Fruit fly (Drosophila melanogaster) whole organism, adult: ENCODE results near the gene ATPsynCF6L.

Experiments
- CG11617 ChIP-seq: fragments of 200-800 bp; sonication (Bioruptor generic); optimal IDR thresholded peaks from 2 replicates; lab custom pipeline; 2017; ENCODE audit warnings: mild to moderate bottlenecking, missing biosample characterization, missing genetic modification reagents, missing genetic modification characterization
- cic ChIP-seq: fragments of 200-800 bp; sonication (Bioruptor generic); optimal IDR thresholded peaks from 2 replicates; lab custom pipeline; 2017; ENCODE audit warnings: missing biosample characterization, mild to moderate bottlenecking, missing genetic modification characterization, moderate library complexity
- ovo ChIP-seq: fragments of 200-800 bp; sonication (Bioruptor generic); optimal IDR thresholded peaks from 2 replicates; lab custom pipeline; 2016; ENCODE audit warnings: missing biosample characterization, missing genetic modification characterization
- tj ChIP-seq: fragments of 200-800 bp; sonication (Bioruptor generic); optimal IDR thresholded peaks from 3 replicates; lab custom pipeline; 2017; ENCODE audit warnings: missing biosample characterization, mild to moderate bottlenecking, missing genetic modification characterization, moderate library complexity
- toe ChIP-seq: fragments of 200-800 bp; sonication (Bioruptor generic); optimal IDR thresholded peaks from 2 replicates; lab custom pipeline; 2016; ENCODE audit warnings: missing biosample characterization, missing genetic modification characterization

DNA sequence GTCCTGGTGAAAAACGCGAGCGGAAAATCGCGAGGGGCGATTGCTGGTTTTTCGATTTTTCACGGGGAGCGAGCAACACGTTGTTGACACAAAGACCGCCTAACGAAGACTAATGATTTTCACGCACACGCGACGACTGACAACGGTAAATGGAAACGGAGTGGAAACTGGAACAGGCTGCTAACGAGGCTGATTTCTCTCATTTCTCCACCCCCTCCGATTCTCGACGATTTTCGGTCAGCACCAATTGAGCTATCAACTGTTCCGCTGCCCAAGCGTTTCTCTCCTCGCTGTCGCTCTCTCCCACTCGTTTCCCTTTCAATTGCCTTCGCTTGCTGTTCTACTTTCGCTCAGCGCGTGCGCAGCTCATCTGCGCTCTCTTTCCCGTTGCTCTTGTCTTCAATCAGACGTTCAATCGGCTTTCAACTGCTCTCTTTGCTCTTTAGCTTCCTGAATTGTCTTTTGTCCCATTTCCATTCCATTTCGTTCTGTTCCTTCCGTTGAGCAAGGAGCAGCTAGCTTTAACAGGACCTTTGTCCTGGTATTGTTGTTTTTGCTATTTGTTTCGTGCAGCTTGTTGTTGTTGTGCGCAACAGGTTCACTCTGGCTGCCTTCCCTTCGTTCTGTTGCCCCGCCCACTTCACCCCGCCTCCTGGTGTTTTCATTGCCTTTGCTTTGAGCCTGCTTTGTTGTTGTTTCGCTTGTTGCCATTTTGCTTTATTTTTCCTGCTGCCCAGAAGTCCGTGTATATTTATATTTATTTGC lies 35.7 kb downstream of the ATPsynCF6L start:
- TF ChIP-seq toe (GFP tag; lab: Kevin White, UChicago) (no peak), ovo (no peak), CG11617 (no peak), tj (GFP tag; lab: Kevin White, UChicago) (no peak), cic (GFP tag; lab: Kevin White, UChicago) (no peak)
